Worm (Caenorhabditis elegans): ENCODE data around the gene H03G16.6.

Gene H03G16.6

ce11 chrX:15053223-15053933 is 893 bp downstream of the H03G16.6 start, which contains the start of gene H03G16.1:
Gene H03G16.1, plus strand, starts transcription at chrX:15053883.
- TF ChIP-seq isw-1 (GFP tag; IDR thresholded peaks at IDR 0.05) (no peak), efl-1 (optimal IDR thresholded peaks at IDR 0.05) (no peak), efl-1 (GFP tag; optimal IDR thresholded peaks at IDR 0.05 in 1 of 2) (peak in 1 of 2 experiments; percentile 67)

ce11 chrX:15055914-15056313 is 3.4 kb downstream of the H03G16.6 start, which contains the start of gene H03G16.7:
Gene H03G16.7, minus strand, starts transcription at chrX:15056014.
- TF ChIP-seq nhr-77 (tag; optimal IDR thresholded peaks at IDR 0.05): no peak
- no peak for TF ChIP-seq sox-4 (tag; optimal IDR thresholded peaks at IDR 0.05)
- TF ChIP-seq nhr-237 (tag; optimal IDR thresholded peaks at IDR 0.05): no peak
- no peak for TF ChIP-seq nhr-12 (tag; optimal IDR thresholded peaks at IDR 0.05)
- TF ChIP-seq fkh-8 (tag; optimal IDR thresholded peaks at IDR 0.05): no peak
- TF ChIP-seq nhr-84 (tag; optimal IDR thresholded peaks at IDR 0.05): no peak
- TF ChIP-seq hlh-4 (tag; optimal IDR thresholded peaks at IDR 0.05): no peak
- no peak for TF ChIP-seq lsy-2 (tag; optimal IDR thresholded peaks at IDR 0.05)
- no peak for TF ChIP-seq efl-1 (optimal IDR thresholded peaks at IDR 0.05)
- TF ChIP-seq efl-1 (GFP tag; optimal IDR thresholded peaks at IDR 0.05 in 1 of 2): no peak
- no peak for TF ChIP-seq jun-1 (tag; optimal IDR thresholded peaks at IDR 0.05)
- TF ChIP-seq nhr-19 (GFP tag; conservative IDR thresholded peaks at IDR 0.05): no peak
- TF ChIP-seq unc-30 (tag; optimal IDR thresholded peaks at IDR 0.05): no peak
- no peak for TF ChIP-seq sptf-1 (tag; optimal IDR thresholded peaks at IDR 0.05)
- no peak for TF ChIP-seq nhr-20 (tag; optimal IDR thresholded peaks at IDR 0.05)

- TF ChIP-seq fkh-4 (tag; optimal IDR thresholded peaks at IDR 0.05; ENCODE audit: borderline replicate concordance): no peak
- TF ChIP-seq fos-1 (tag; optimal IDR thresholded peaks at IDR 0.05): no peak
- TF ChIP-seq snpc-4 (tag; optimal IDR thresholded peaks at IDR 0.05): no peak
- no peak for TF ChIP-seq tlp-1 (tag; optimal IDR thresholded peaks at IDR 0.05)
- TF ChIP-seq mep-1 (tag; optimal IDR thresholded peaks at IDR 0.05): no peak
- no peak for TF ChIP-seq ceh-8 (GFP tag; optimal IDR thresholded peaks at IDR 0.05)
- no peak for TF ChIP-seq unc-86 (tag; optimal IDR thresholded peaks at IDR 0.05)
- TF ChIP-seq dpl-1 (GFP tag; optimal IDR thresholded peaks at IDR 0.05): no peak
- TF ChIP-seq hlh-4 (tag; optimal IDR thresholded peaks at IDR 0.05): no peak
- TF ChIP-seq ztf-11 (tag; optimal IDR thresholded peaks at IDR 0.05): no peak
- no peak for TF ChIP-seq rnt-1 (tag; optimal IDR thresholded peaks at IDR 0.05)
- TF ChIP-seq lir-3 (tag; optimal IDR thresholded peaks at IDR 0.05; ENCODE audit: poor library complexity): no peak
- TF ChIP-seq lin-14 (GFP tag; optimal IDR thresholded peaks at IDR 0.05): no peak
- no peak for TF ChIP-seq unc-98 (GFP tag; IDR thresholded peaks at IDR 0.05)
These were observed 4.3 kb downstream of the H03G16.6 start, which contains the start of gene H03G16.5 for ce11 chrX:15056737-15057136. Gene H03G16.5, minus strand, starts transcription at chrX:15056837.

DNA sequence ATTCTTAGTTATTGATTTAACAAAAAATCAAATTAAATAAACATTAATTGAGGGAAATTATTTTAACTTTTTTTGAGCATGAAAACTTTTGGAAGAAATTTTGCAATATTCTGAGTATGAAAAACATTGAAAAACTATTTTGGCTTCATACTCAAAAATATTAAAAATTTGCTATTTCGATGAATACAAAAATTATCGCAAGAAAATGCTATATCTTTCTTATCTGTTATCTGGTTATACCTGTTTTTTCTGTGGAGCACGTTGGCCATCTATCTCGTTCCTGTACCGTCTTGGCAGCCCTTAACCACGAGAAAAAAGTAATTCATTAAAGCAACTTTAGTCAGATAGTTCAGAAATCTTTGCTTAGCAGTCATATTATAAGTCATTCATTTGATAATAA is 5.4 kb downstream of the H03G16.6 start:
- TF ChIP-seq nhr-19 (GFP tag; conservative IDR thresholded peaks at IDR 0.05) (no peak), blmp-1 (tag; optimal IDR thresholded peaks at IDR 0.05) (no peak), ama-1 (optimal IDR thresholded peaks at IDR 0.05) (no peak)

DNA sequence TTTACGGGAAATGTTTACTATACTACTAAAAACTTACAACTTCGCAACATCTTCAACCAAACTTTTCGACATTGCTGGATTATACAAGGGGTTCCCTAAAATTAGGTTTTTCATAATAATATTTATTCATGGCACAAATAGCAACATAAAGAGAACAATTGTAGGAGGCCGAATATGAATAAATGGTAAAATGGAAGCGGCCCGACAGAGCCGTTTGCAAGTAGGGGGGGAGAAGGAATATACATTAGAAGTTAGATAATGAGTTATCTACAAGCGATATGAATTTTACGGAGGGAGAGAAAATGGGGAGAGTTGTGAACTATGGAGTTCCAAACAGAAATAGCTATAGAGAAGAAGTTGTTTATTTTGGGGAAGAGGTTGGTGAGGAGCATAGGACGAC is 7.8 kb downstream of the H03G16.6 start, which contains the start of gene fbxa-96:
fbxa-96 (minus strand) TSS at position 101 of the 400 bp plus-strand sequence.
- TF ChIP-seq pqm-1 (tag; optimal IDR thresholded peaks at IDR 0.05) (no peak), nhr-20 (tag; optimal IDR thresholded peaks at IDR 0.05) (no peak), sox-4 (tag; optimal IDR thresholded peaks at IDR 0.05) (no peak), unc-98 (GFP tag; IDR thresholded peaks at IDR 0.05) (no peak), ceh-82 (tag; optimal IDR thresholded peaks at IDR 0.05) (no peak), tlp-1 (tag; optimal IDR thresholded peaks at IDR 0.05) (no peak), ztf-4 (tag; optimal IDR thresholded peaks at IDR 0.05) (no peak), C16A3.4 (tag; optimal IDR thresholded peaks at IDR 0.05) (no peak), ceh-8 (GFP tag; optimal IDR thresholded peaks at IDR 0.05) (no peak), swsn-7 (tag; optimal IDR thresholded peaks at IDR 0.05) (no peak), hlh-4 (tag; optimal IDR thresholded peaks at IDR 0.05) (no peak), nhr-77 (tag; optimal IDR thresholded peaks at IDR 0.05) (no peak), skn-1 (tag; optimal IDR thresholded peaks at IDR 0.05) (no peak)

Data from whole organism, L1 larva.